Worm (Caenorhabditis elegans) whole organism, L1 larva: ENCODE results near the gene K07C5.2.

Experiments used
- C04F5.9 ChIP-seq: sonication (generic microtip); optimal IDR thresholded peaks from 2 replicates; lab custom pipeline; 2016; ENCODE audit warnings: missing genetic modification characterization, missing compliant biosample characterization
- C16A3.4 ChIP-seq: fragments of 150-350 bp; optimal IDR thresholded peaks from 2 replicates; lab custom pipeline; 2014; ENCODE audit warnings: missing biosample characterization, missing genetic modification characterization
- F16B12.6 ChIP-seq: fragments of 150-350 bp; optimal IDR thresholded peaks from 2 replicates; lab custom pipeline; 2014; ENCODE audit warnings: missing biosample characterization, missing genetic modification characterization
- aha-1 ChIP-seq: fragments of 150-350 bp; optimal IDR thresholded peaks from 2 replicates; lab custom pipeline; 2014; ENCODE audit warnings: missing biosample characterization, missing genetic modification characterization
- ama-1 ChIP-seq: fragments of 150-350 bp; optimal IDR thresholded peaks from 2 replicates; lab custom pipeline; 2014
- ceh-63 ChIP-seq: fragments of 200-800 bp; sonication (Bioruptor generic); optimal IDR thresholded peaks from 2 replicates; lab custom pipeline; 2018; ENCODE audit warnings: mild to moderate bottlenecking, missing genetic modification characterization, missing compliant biosample characterization
- ceh-82 ChIP-seq, 3 experiments: fragments of 150-350 bp in 1 of 3; sonication (generic microtip) in 2 of 3; optimal IDR thresholded peaks; 2 replicates each; lab custom pipeline; 2014 to 2017; ENCODE audit warnings: missing biosample characterization in 3 of 3, missing genetic modification characterization in 3 of 3
- ceh-88 ChIP-seq: fragments of 200-800 bp; sonication (Bioruptor generic); IDR thresholded peaks from 2 replicates; pipeline ENCODE4 v1.3.6; 2022; ENCODE audit warnings: missing genetic modification characterization, missing compliant biosample characterization
- ceh-90 ChIP-seq: sonication (generic microtip); optimal IDR thresholded peaks from 2 replicates; lab custom pipeline; 2016; ENCODE audit warnings: missing genetic modification characterization, missing compliant biosample characterization
- dsc-1 ChIP-seq: sonication (generic microtip); optimal IDR thresholded peaks from 2 replicates; lab custom pipeline; 2016; ENCODE audit warnings: mild to moderate bottlenecking, missing genetic modification characterization, missing compliant biosample characterization
- efl-1 ChIP-seq, 4 experiments: fragments of 150-350 bp; optimal IDR thresholded peaks in 3 of 4; peaks in 1 of 4; 1 replicate in 1 of 4; 2 replicates in 3 of 4; lab custom pipeline; 2014; ENCODE audit warnings: missing biosample characterization in 2 of 4, missing genetic modification characterization in 2 of 4, missing genetic modification reagents in 2 of 4
- egl-13 ChIP-seq: sonication (generic microtip); optimal IDR thresholded peaks from 2 replicates; lab custom pipeline; 2016; ENCODE audit warnings: missing genotype, missing genetic modification reagents, missing genetic modification characterization, missing compliant biosample characterization
- fkh-4 ChIP-seq: sonication (generic microtip); optimal IDR thresholded peaks from 2 replicates; lab custom pipeline; 2016; ENCODE audit warnings: missing compliant biosample characterization, missing genetic modification characterization, borderline replicate concordance
- fkh-8 ChIP-seq: sonication (generic microtip); optimal IDR thresholded peaks from 2 replicates; lab custom pipeline; 2016; ENCODE audit warnings: mild to moderate bottlenecking, missing genetic modification characterization, missing compliant biosample characterization
- hpl-2 ChIP-seq: fragments of 150-350 bp; optimal IDR thresholded peaks from 2 replicates; lab custom pipeline; 2014; ENCODE audit warnings: missing biosample characterization, missing genetic modification reagents, missing genetic modification characterization
- irx-1 ChIP-seq: sonication (generic microtip); optimal IDR thresholded peaks from 2 replicates; lab custom pipeline; 2016; ENCODE audit warnings: missing genetic modification characterization, missing compliant biosample characterization
- isw-1 ChIP-seq: fragments of 200-800 bp; sonication (Bioruptor generic); IDR thresholded peaks from 2 replicates; pipeline ENCODE4 v1.3.6; 2022; ENCODE audit warnings: missing genetic modification characterization, missing compliant biosample characterization
- lin-13 ChIP-seq: fragments of 150-350 bp; optimal IDR thresholded peaks from 2 replicates; lab custom pipeline; 2014; ENCODE audit warnings: missing biosample characterization, missing genetic modification reagents, missing genetic modification characterization
- lin-14 ChIP-seq: fragments of 200-800 bp; sonication (Bioruptor generic); optimal IDR thresholded peaks from 2 replicates; lab custom pipeline; 2018; ENCODE audit warnings: mild to moderate bottlenecking, missing genetic modification characterization, moderate library complexity, missing compliant biosample characterization
- lin-35 ChIP-seq, 2 experiments: fragments of 150-350 bp; optimal IDR thresholded peaks; 2 replicates each; lab custom pipeline; 2014; ENCODE audit warnings: missing biosample characterization in 2 of 2, missing genetic modification characterization in 2 of 2, missing genetic modification reagents in 2 of 2
- lir-3 ChIP-seq: sonication (generic microtip); optimal IDR thresholded peaks from 2 replicates; lab custom pipeline; 2016; ENCODE audit warnings: mild to moderate bottlenecking, missing genetic modification characterization, moderate library complexity, missing compliant biosample characterization; ENCODE audit not compliant: poor library complexity
- lsy-2 ChIP-seq, 2 experiments: fragments of 150-350 bp; optimal IDR thresholded peaks; 2 replicates each; lab custom pipeline; 2014; ENCODE audit warnings: missing biosample characterization in 2 of 2, missing genetic modification characterization in 2 of 2
- mdl-1 ChIP-seq, 2 experiments: fragments of 150-350 bp; optimal IDR thresholded peaks; 2 replicates each; lab custom pipeline; 2014 to 2017; ENCODE audit warnings: missing biosample characterization in 2 of 2, missing genetic modification characterization in 2 of 2, inconsistent platforms in 1 of 2
- nhr-19 ChIP-seq: fragments of 200-800 bp; sonication (Bioruptor generic); conservative IDR thresholded peaks from 2 replicates; pipeline ENCODE4 v1.3.6; 2022; ENCODE audit warnings: missing genetic modification characterization, missing compliant biosample characterization
- nhr-20 ChIP-seq: sonication (generic microtip); optimal IDR thresholded peaks from 2 replicates; lab custom pipeline; 2016; ENCODE audit warnings: mild to moderate bottlenecking, missing genetic modification characterization, missing compliant biosample characterization
- nhr-237 ChIP-seq: fragments of 150-350 bp; optimal IDR thresholded peaks from 2 replicates; lab custom pipeline; 2014; ENCODE audit warnings: missing biosample characterization, missing genetic modification characterization
- nhr-47 ChIP-seq: sonication (generic microtip); optimal IDR thresholded peaks from 2 replicates; lab custom pipeline; 2016; ENCODE audit warnings: mild to moderate bottlenecking, missing genetic modification characterization, moderate library complexity, missing compliant biosample characterization
- nhr-71 ChIP-seq: sonication (generic microtip); optimal IDR thresholded peaks from 2 replicates; lab custom pipeline; 2016; ENCODE audit warnings: mild to moderate bottlenecking, missing genetic modification characterization, moderate library complexity, missing compliant biosample characterization
- nhr-84 ChIP-seq: sonication (generic microtip); optimal IDR thresholded peaks from 2 replicates; lab custom pipeline; 2017; ENCODE audit warnings: missing biosample characterization, missing genetic modification characterization
- nhr-85 ChIP-seq: sonication (generic microtip); peaks from one replicate; lab custom pipeline; 2016; ENCODE audit warnings: missing genetic modification characterization, inconsistent platforms, missing compliant biosample characterization
- nhr-90 ChIP-seq: sonication (generic microtip); optimal IDR thresholded peaks from 2 replicates; lab custom pipeline; 2016; ENCODE audit warnings: mild to moderate bottlenecking, missing genetic modification characterization, missing compliant biosample characterization; ENCODE audit not compliant: poor library complexity
- pag-3 ChIP-seq: sonication (generic microtip); optimal IDR thresholded peaks from 2 replicates; lab custom pipeline; 2017; ENCODE audit warnings: missing genetic modification characterization, mild to moderate bottlenecking, missing compliant biosample characterization, antibody characterized with exemption, borderline replicate concordance; ENCODE audit not compliant: insufficient read depth
- pax-3 ChIP-seq: fragments of 200-800 bp; sonication (Bioruptor generic); optimal IDR thresholded peaks from 2 replicates; lab custom pipeline; 2018; ENCODE audit warnings: mild to moderate bottlenecking, missing genetic modification characterization, moderate library complexity, missing compliant biosample characterization
- rnt-1 ChIP-seq: sonication (generic microtip); optimal IDR thresholded peaks from 2 replicates; lab custom pipeline; 2016; ENCODE audit warnings: mild to moderate bottlenecking, missing genetic modification characterization, moderate library complexity, missing compliant biosample characterization
- skn-1 ChIP-seq: fragments of 150-350 bp; optimal IDR thresholded peaks from 2 replicates; lab custom pipeline; 2014; ENCODE audit warnings: missing biosample characterization, missing genetic modification characterization
- snpc-4 ChIP-seq: fragments of 150-350 bp; optimal IDR thresholded peaks from 2 replicates; lab custom pipeline; 2014; ENCODE audit warnings: missing biosample characterization, missing genetic modification characterization
- snu-23 ChIP-seq: sonication (generic microtip); optimal IDR thresholded peaks from 2 replicates; lab custom pipeline; 2016; ENCODE audit warnings: missing genetic modification characterization, missing compliant biosample characterization
- sox-4 ChIP-seq: sonication (generic microtip); optimal IDR thresholded peaks from 2 replicates; lab custom pipeline; 2016; ENCODE audit warnings: missing genetic modification characterization, missing compliant biosample characterization
- sup-37 ChIP-seq: fragments of 200-800 bp; sonication (Bioruptor generic); optimal IDR thresholded peaks from 2 replicates; lab custom pipeline; 2018; ENCODE audit warnings: mild to moderate bottlenecking, missing genetic modification characterization, missing compliant biosample characterization
- tbx-2 ChIP-seq: sonication (generic microtip); optimal IDR thresholded peaks from 2 replicates; lab custom pipeline; 2016; ENCODE audit warnings: missing genetic modification characterization, missing compliant biosample characterization
- tlp-1 ChIP-seq: fragments of 150-350 bp; optimal IDR thresholded peaks from 2 replicates; lab custom pipeline; 2014; ENCODE audit warnings: missing biosample characterization, missing genetic modification characterization
- unc-130 ChIP-seq: fragments of 150-350 bp; optimal IDR thresholded peaks from 2 replicates; lab custom pipeline; 2017; ENCODE audit warnings: missing biosample characterization, missing genetic modification characterization, inconsistent platforms
- unc-62 ChIP-seq: fragments of 150-350 bp; optimal IDR thresholded peaks from 2 replicates; lab custom pipeline; 2014; ENCODE audit warnings: missing biosample characterization, missing genetic modification reagents, missing genetic modification characterization
- unc-86 ChIP-seq: sonication (generic microtip); optimal IDR thresholded peaks from 2 replicates; lab custom pipeline; 2016; ENCODE audit warnings: missing genetic modification characterization, missing compliant biosample characterization
- unc-98 ChIP-seq: fragments of 200-800 bp; sonication (Bioruptor generic); IDR thresholded peaks from 2 replicates; pipeline ENCODE4 v1.3.6; 2022; ENCODE audit warnings: missing genetic modification characterization, missing compliant biosample characterization
- vab-15 ChIP-seq: sonication (generic microtip); optimal IDR thresholded peaks from 2 replicates; lab custom pipeline; 2017; ENCODE audit warnings: missing genotype, mild to moderate bottlenecking, missing genetic modification characterization, missing compliant biosample characterization
- xbp-1 ChIP-seq: sonication (generic microtip); optimal IDR thresholded peaks from 2 replicates; lab custom pipeline; 2016; ENCODE audit warnings: missing genetic modification characterization, missing compliant biosample characterization
- zip-4 ChIP-seq: fragments of 200-800 bp; sonication (Bioruptor generic); optimal IDR thresholded peaks from 2 replicates; lab custom pipeline; 2018; ENCODE audit warnings: mild to moderate bottlenecking, missing genetic modification characterization, moderate library complexity, missing compliant biosample characterization
- ztf-4 ChIP-seq: fragments of 150-350 bp; optimal IDR thresholded peaks from 2 replicates; lab custom pipeline; 2014; ENCODE audit warnings: missing biosample characterization, missing genetic modification characterization

The K07C5.2 gene

ce11 chrV:10320101-10320761 lies 19.1 kb upstream of the K07C5.2 start, which contains the start of the genes gna-1 and B0024.13 (continued):
- TF ChIP-seq unc-130 (peak; percentile 33), tlp-1 (tag; lab: Kevin White, UChicago) (no peak), xbp-1 (tag; lab: Kevin White, UChicago) (peak; percentile 78), ama-1 (lab: Kevin White, UChicago) (no peak), egl-13 (tag; lab: Kevin White, UChicago) (peak; percentile 77), pax-3 (tag; lab: Kevin White, UChicago) (peak; percentile 51), lin-35 (GFP tag; optimal IDR thresholded peaks at IDR 0.05; lab: Kevin White, UChicago) (peak; percentile 50 to 59), nhr-19 (GFP tag; lab: Robert Waterston, UW) (peak; percentile 72), lin-14 (GFP tag; lab: Kevin White, UChicago) (peak; percentile 84), ceh-88 (GFP tag; lab: Robert Waterston, UW) (peak; percentile 22; the same call in 1 of the 2 replicates), irx-1 (tag; lab: Kevin White, UChicago) (peak; percentile 81), efl-1 (optimal IDR thresholded peaks at IDR 0.05; lab: Kevin White, UChicago) (peak; percentile 41 to 70), efl-1 (GFP tag; optimal IDR thresholded peaks at IDR 0.05 in 1 of 2; lab: Kevin White, UChicago) (peak; percentile 65 to 95), fkh-8 (tag; lab: Kevin White, UChicago) (peak; percentile 69), mdl-1 (tag; optimal IDR thresholded peaks at IDR 0.05; lab: Kevin White, UChicago) (no peak), snu-23 (GFP tag; lab: Kevin White, UChicago) (peak; percentile 77), lsy-2 (tag; optimal IDR thresholded peaks at IDR 0.05; lab: Kevin White, UChicago) (peak; percentile 54 to 64), dsc-1 (tag; lab: Kevin White, UChicago) (peak; percentile 82), lir-3 (tag; lab: Kevin White, UChicago) (peak; percentile 92), pag-3 (tag; lab: Kevin White, UChicago) (no peak), fkh-4 (tag; lab: Kevin White, UChicago) (peak; percentile 87), nhr-20 (tag; lab: Kevin White, UChicago) (peak; percentile 81), isw-1 (GFP tag; lab: Robert Waterston, UW) (peak; percentile 57), ceh-82 (tag; optimal IDR thresholded peaks at IDR 0.05; lab: Kevin White, UChicago) (peak; percentile 19 to 68 (median 38)), unc-86 (tag; lab: Kevin White, UChicago) (peak; percentile 45), sox-4 (tag; lab: Kevin White, UChicago) (peak; percentile 77), rnt-1 (tag; lab: Kevin White, UChicago) (peak; percentile 97), nhr-85 (tag; lab: Kevin White, UChicago) (peak; percentile 87), unc-98 (GFP tag; lab: Robert Waterston, UW) (no peak; the same call in 1 of the 2 replicates), aha-1 (no peak), C16A3.4 (tag; lab: Kevin White, UChicago) (peak; percentile 33), nhr-71 (tag; lab: Kevin White, UChicago) (peak; percentile 85), nhr-47 (peak; percentile 81), nhr-90 (peak; percentile 83), vab-15 (tag; lab: Kevin White, UChicago) (no peak), tbx-2 (peak; percentile 87), hpl-2 (GFP tag; lab: Kevin White, UChicago) (no peak), lin-13 (GFP tag; lab: Kevin White, UChicago) (no peak), skn-1 (tag; lab: Kevin White, UChicago) (peak; percentile 44)

- TF ChIP-seq nhr-84 (tag; lab: Kevin White, UChicago) (no peak), ceh-90 (tag; lab: Kevin White, UChicago) (no peak), F16B12.6 (tag; lab: Kevin White, UChicago) (no peak), unc-62 (GFP tag; lab: Kevin White, UChicago) (no peak), lir-3 (tag; lab: Kevin White, UChicago) (no peak), snu-23 (GFP tag; lab: Kevin White, UChicago) (no peak), ceh-63 (GFP tag; lab: Kevin White, UChicago) (no peak), C04F5.9 (tag; lab: Kevin White, UChicago) (no peak), ztf-4 (no peak), ceh-88 (GFP tag; lab: Robert Waterston, UW) (no peak), sox-4 (tag; lab: Kevin White, UChicago) (no peak), dsc-1 (tag; lab: Kevin White, UChicago) (no peak), nhr-237 (tag; lab: Kevin White, UChicago) (no peak), fkh-8 (tag; lab: Kevin White, UChicago) (no peak), nhr-19 (GFP tag; lab: Robert Waterston, UW) (no peak), snpc-4 (tag; lab: Kevin White, UChicago) (no peak), sup-37 (no peak), zip-4 (GFP tag; lab: Kevin White, UChicago) (no peak), skn-1 (tag; lab: Kevin White, UChicago) (no peak)
- TF ChIP-seq, all 84 proteins: peak for 0
Measured at ce11 chrV:10323537-10323936, 15.8 kb upstream of the K07C5.2 start.
